Worm (Caenorhabditis elegans): ENCODE data around the gene M163.7.

Gene M163.7

ce11 chrX:14502116-14502587 lies 37.5 kb downstream of the M163.7 start (continued):
- TF ChIP-seq Y95B8A.8 (GFP tag; IDR thresholded peaks at IDR 0.05), result peak; percentile 61; the same call in 1 of the 2 replicates
- TF ChIP-seq pha-4 (tag; optimal IDR thresholded peaks at IDR 0.05), result peak; percentile 33
- TF ChIP-seq ztf-6 (GFP tag; IDR thresholded peaks at IDR 0.05), result no peak
- no peak for TF ChIP-seq ztf-25 (GFP tag; IDR thresholded peaks at IDR 0.05)
- peak; percentile 58 for TF ChIP-seq atf-7 (tag; optimal IDR thresholded peaks at IDR 0.05)
- peak; percentile 97 for TF ChIP-seq unc-62 (GFP tag; optimal IDR thresholded peaks at IDR 0.05)
- TF ChIP-seq ceh-79 (tag; optimal IDR thresholded peaks at IDR 0.05), result no peak
- TF ChIP-seq sdz-38 (tag; optimal IDR thresholded peaks at IDR 0.05), result no peak
- peak; percentile 3 for TF ChIP-seq zim-3 (tag; optimal IDR thresholded peaks at IDR 0.05)

- no peak for TF ChIP-seq hsf-1 (GFP tag; IDR thresholded peaks at IDR 0.05)
- no peak for TF ChIP-seq ceh-27 (GFP tag; optimal IDR thresholded peaks at IDR 0.05)
- TF ChIP-seq unc-62 (GFP tag; optimal IDR thresholded peaks at IDR 0.05), result peak; percentile 24
- TF ChIP-seq lin-26 (GFP tag; IDR thresholded peaks at IDR 0.05), result 0 out of 2 replicates have a peak, but pooled peaks have one; percentile 42
- no peak for TF ChIP-seq gei-17 (GFP tag; optimal IDR thresholded peaks at IDR 0.05)
- no peak for TF ChIP-seq madf-6 (GFP tag; IDR thresholded peaks at IDR 0.05)
- TF ChIP-seq lin-35 (GFP tag; optimal IDR thresholded peaks at IDR 0.05), result no peak
- TF ChIP-seq mes-4 (tag; optimal IDR thresholded peaks at IDR 0.05), result no peak
- no peak for TF ChIP-seq F10E7.11 (tag; optimal IDR thresholded peaks at IDR 0.05)
- no peak for TF ChIP-seq F49E8.2 (tag; optimal IDR thresholded peaks at IDR 0.05; ENCODE audit: insufficient read depth)
- TF ChIP-seq rcor-1 (GFP tag; IDR thresholded peaks at IDR 0.05), result no peak
Observed at ce11 chrX:14503282-14503681, 38.7 kb downstream of the M163.7 start.

- TF ChIP-seq bed-1 (GFP tag; IDR thresholded peaks at IDR 0.05), result no peak
- no peak for TF ChIP-seq lag-1 (GFP tag; IDR thresholded peaks at IDR 0.05)
- TF ChIP-seq nfya-1 (tag; optimal IDR thresholded peaks at IDR 0.05; ENCODE audit: borderline replicate concordance, insufficient read depth), result no peak
- TF ChIP-seq F55B11.4 (tag; optimal IDR thresholded peaks at IDR 0.05; ENCODE audit: borderline replicate concordance, insufficient read depth), result no peak
- no peak for TF ChIP-seq tbx-9 (tag; optimal IDR thresholded peaks at IDR 0.05; ENCODE audit: borderline replicate concordance)
- TF ChIP-seq nhr-80 (tag; optimal IDR thresholded peaks at IDR 0.05), result peak; percentile 30
- TF ChIP-seq Y79H2A.3 (GFP tag; conservative IDR thresholded peaks at IDR 0.05), result no peak
- TF ChIP-seq aptf-3 (GFP tag; IDR thresholded peaks at IDR 0.05), result no peak
- peak; percentile 94 for TF ChIP-seq zfh-2 (GFP tag; conservative IDR thresholded peaks at IDR 0.05)
- no peak for TF ChIP-seq unc-130 (GFP tag; optimal IDR thresholded peaks at IDR 0.05)
- no peak for TF ChIP-seq lin-26 (GFP tag; IDR thresholded peaks at IDR 0.05)
- TF ChIP-seq pbrm-1 (GFP tag; IDR thresholded peaks at IDR 0.05), result no peak
- TF ChIP-seq lin-40 (tag; optimal IDR thresholded peaks at IDR 0.05), result no peak
- no peak for TF ChIP-seq sptf-2 (GFP tag; optimal IDR thresholded peaks at IDR 0.05)
- no peak for TF ChIP-seq C17E4.6 (GFP tag; IDR thresholded peaks at IDR 0.05)
- peak; percentile 13 for TF ChIP-seq unc-62 (GFP tag; optimal IDR thresholded peaks at IDR 0.05)
- TF ChIP-seq die-1 (tag; optimal IDR thresholded peaks at IDR 0.05), result no peak
- no peak for TF ChIP-seq ama-1 (optimal IDR thresholded peaks at IDR 0.05)
- TF ChIP-seq ama-1 (GFP tag; optimal IDR thresholded peaks at IDR 0.05), result no peak
- TF ChIP-seq F37B4.10 (GFP tag; IDR thresholded peaks at IDR 0.05), result no peak
- no peak for TF ChIP-seq Y67H2A.10 (GFP tag; conservative IDR thresholded peaks at IDR 0.05)
- no peak for TF ChIP-seq snpc-1.3 (tag; optimal IDR thresholded peaks at IDR 0.05; ENCODE audit: insufficient read depth)
- no peak for TF ChIP-seq T26A5.8 (tag; optimal IDR thresholded peaks at IDR 0.05)
- TF ChIP-seq ztf-25 (GFP tag; IDR thresholded peaks at IDR 0.05), result no peak
- no peak for TF ChIP-seq ztf-6 (GFP tag; IDR thresholded peaks at IDR 0.05)
- no peak for TF ChIP-seq chd-7 (tag; optimal IDR thresholded peaks at IDR 0.05)
- TF ChIP-seq dox-1 (GFP tag; IDR thresholded peaks at IDR 0.05), result peak; percentile 64
- TF ChIP-seq Y56A3A.18 (GFP tag; IDR thresholded peaks at IDR 0.05), result 0 out of 2 replicates have a peak, but pooled peaks have one; percentile 6
- no peak for TF ChIP-seq cebp-1 (GFP tag; IDR thresholded peaks at IDR 0.05)
- peak; percentile 21 for TF ChIP-seq cebp-1 (tag; optimal IDR thresholded peaks at IDR 0.05)
- no peak for TF ChIP-seq madf-6 (GFP tag; IDR thresholded peaks at IDR 0.05)
Observed at ce11 chrX:14503800-14504550, 39.4 kb downstream of the M163.7 start, which contains the start of gene M163.1. Gene M163.1, minus strand, starts transcription at chrX:14503824.
